Worm (Caenorhabditis elegans): ENCODE results near the gene cdr-3.

The cdr-3 gene

ce11 chrV:12411909-12412308 lies 5.3 kb downstream of the cdr-3 start, which contains the start of gene cdr-7:
Gene cdr-7, minus strand, starts transcription at chrV:12412113.
- TF ChIP-seq ceh-31 (tag; optimal IDR thresholded peaks at IDR 0.05) (no peak), ceh-6 (GFP tag; optimal IDR thresholded peaks at IDR 0.05) (no peak)

- TF ChIP-seq nhr-232 (tag; optimal IDR thresholded peaks at IDR 0.05) (no peak), pha-2 (tag; optimal IDR thresholded peaks at IDR 0.05) (no peak), ceh-34 (tag; optimal IDR thresholded peaks at IDR 0.05) (no peak)
Measured at ce11 chrV:12410416-12411001, 6.7 kb downstream of the cdr-3 start, which contains the start of gene hrg-2. Gene hrg-2, minus strand, starts transcription at chrV:12410513.

DNA sequence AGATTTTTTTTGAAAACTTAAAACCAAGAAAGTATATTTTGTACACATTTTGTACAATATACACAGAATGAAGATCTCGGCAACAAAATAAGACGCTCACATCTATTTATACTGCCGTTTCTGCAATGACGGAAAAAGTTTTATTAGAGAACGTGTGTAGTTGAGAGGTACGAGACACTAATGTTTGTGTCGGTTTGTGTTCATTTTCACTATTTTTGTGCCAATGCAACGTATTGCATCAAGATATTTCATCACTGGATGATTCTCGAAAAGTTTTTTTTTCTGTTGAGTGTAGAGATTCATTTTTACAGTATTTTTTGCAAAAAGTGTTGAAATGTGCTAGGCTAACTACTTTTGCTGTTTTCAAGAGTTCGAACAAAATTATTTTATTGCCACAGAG lies 8.2 kb downstream of the cdr-3 start:
- TF ChIP-seq hlh-30 (tag; optimal IDR thresholded peaks at IDR 0.05; ENCODE audit: insufficient read depth) (no peak), Y22D7AL.16 (tag; optimal IDR thresholded peaks at IDR 0.05) (no peak), odd-2 (tag; optimal IDR thresholded peaks at IDR 0.05) (no peak), ceh-18 (tag; optimal IDR thresholded peaks at IDR 0.05) (no peak), pros-1 (tag; optimal IDR thresholded peaks at IDR 0.05) (no peak), lim-6 (tag; optimal IDR thresholded peaks at IDR 0.05) (no peak), tbx-7 (tag; optimal IDR thresholded peaks at IDR 0.05) (no peak), sox-4 (tag; optimal IDR thresholded peaks at IDR 0.05) (no peak), pax-1 (tag; optimal IDR thresholded peaks at IDR 0.05) (no peak), mec-3 (tag; optimal IDR thresholded peaks at IDR 0.05; ENCODE audit: borderline replicate concordance) (no peak), ceh-45 (GFP tag; IDR thresholded peaks at IDR 0.05) (no peak), sox-2 (GFP tag; IDR thresholded peaks at IDR 0.05) (no peak), ceh-24 (tag; optimal IDR thresholded peaks at IDR 0.05) (no peak), T23F11.4 (GFP tag; optimal IDR thresholded peaks at IDR 0.05) (no peak), unc-86 (tag; optimal IDR thresholded peaks at IDR 0.05) (no peak), ztf-16 (tag; optimal IDR thresholded peaks at IDR 0.05) (no peak), fkh-6 (tag; optimal IDR thresholded peaks at IDR 0.05) (no peak)

- TF ChIP-seq ceh-30 (tag; optimal IDR thresholded peaks at IDR 0.05), result no peak
- no peak for TF ChIP-seq pros-1 (tag; optimal IDR thresholded peaks at IDR 0.05)
- no peak for TF ChIP-seq ceh-48 (tag; optimal IDR thresholded peaks at IDR 0.05)
- no peak for TF ChIP-seq tbx-7 (tag; optimal IDR thresholded peaks at IDR 0.05)
- TF ChIP-seq elt-4 (tag; optimal IDR thresholded peaks at IDR 0.05), result no peak
- no peak for TF ChIP-seq zip-5 (tag; optimal IDR thresholded peaks at IDR 0.05)
- no peak for TF ChIP-seq ttx-3 (tag; optimal IDR thresholded peaks at IDR 0.05)
- no peak for TF ChIP-seq Y22D7AL.16 (tag; optimal IDR thresholded peaks at IDR 0.05)
- no peak for TF ChIP-seq ceh-34 (tag; optimal IDR thresholded peaks at IDR 0.05)
- TF ChIP-seq nhr-11 (tag; optimal IDR thresholded peaks at IDR 0.05), result no peak
- TF ChIP-seq nhr-232 (tag; optimal IDR thresholded peaks at IDR 0.05), result no peak
- TF ChIP-seq C38D4.7 (GFP tag; optimal IDR thresholded peaks at IDR 0.05), result no peak
- TF ChIP-seq ref-2 (tag; optimal IDR thresholded peaks at IDR 0.05), result no peak
- no peak for TF ChIP-seq lin-11 (tag; optimal IDR thresholded peaks at IDR 0.05)
- TF ChIP-seq ets-4 (tag; optimal IDR thresholded peaks at IDR 0.05), result no peak
- no peak for TF ChIP-seq fax-1 (tag; optimal IDR thresholded peaks at IDR 0.05)
- no peak for TF ChIP-seq pha-4 (tag; optimal IDR thresholded peaks at IDR 0.05)
- no peak for TF ChIP-seq npax-4 (tag; optimal IDR thresholded peaks at IDR 0.05)
- no peak for TF ChIP-seq che-1 (tag; optimal IDR thresholded peaks at IDR 0.05)
Measured at ce11 chrV:12408525-12408924, 8.7 kb downstream of the cdr-3 start, which contains the start of gene cdr-4. Gene cdr-4, minus strand, starts transcription at chrV:12408625.

DNA sequence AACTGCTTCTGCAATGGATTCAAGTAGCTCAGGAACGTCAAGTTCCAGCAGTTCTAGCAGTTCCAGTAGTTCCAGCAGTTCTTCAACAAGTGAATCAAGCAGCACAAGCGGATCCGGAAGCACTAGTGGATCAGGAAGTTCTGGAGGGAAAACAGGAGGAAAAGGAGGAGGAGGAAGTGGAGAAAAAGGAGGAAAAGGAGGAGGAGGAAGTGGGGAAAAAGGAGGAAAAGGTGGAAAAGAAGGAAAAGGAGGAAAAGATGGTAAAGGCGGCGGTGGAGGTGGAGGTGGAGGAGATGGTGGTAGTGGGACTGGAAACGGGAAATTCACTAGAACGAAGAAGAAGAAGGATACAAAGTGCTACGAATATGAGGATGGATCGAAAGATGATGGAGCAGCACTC lies 10.7 kb downstream of the cdr-3 start:
- TF ChIP-seq Y22D7AL.16 (tag; optimal IDR thresholded peaks at IDR 0.05) (no peak), ceh-30 (tag; optimal IDR thresholded peaks at IDR 0.05) (no peak)
